Fruit fly (Drosophila melanogaster) whole organism, embryonic: ENCODE measurements around the gene roq.

ENCODE experiments used
- CG12659 ChIP-seq: fragments of 200-800 bp; sonication (Bioruptor generic); optimal IDR thresholded peaks from 3 replicates; lab custom pipeline; 2017; ENCODE audit warnings: mild to moderate bottlenecking, missing biosample characterization, missing genetic modification reagents, missing genetic modification characterization
- CG15601 ChIP-seq: fragments of 200-800 bp; sonication (Bioruptor generic); optimal IDR thresholded peaks from 3 replicates; lab custom pipeline; 2019; ENCODE audit warnings: missing biosample characterization, mild to moderate bottlenecking, missing genetic modification characterization, moderate library complexity
- CG17802 ChIP-seq: fragments of 200-800 bp; sonication (Bioruptor generic); optimal IDR thresholded peaks from 2 replicates; lab custom pipeline; 2018; ENCODE audit warnings: missing biosample characterization, mild to moderate bottlenecking, missing genetic modification characterization, moderate library complexity
- CG18476 ChIP-seq: fragments of 200-800 bp; sonication (Bioruptor generic); optimal IDR thresholded peaks from 2 replicates; lab custom pipeline; 2016; ENCODE audit warnings: missing biosample characterization, mild to moderate bottlenecking, missing genetic modification characterization
- CG2712 ChIP-seq: fragments of 200-800 bp; optimal IDR thresholded peaks from 3 replicates; lab custom pipeline; 2019; ENCODE audit warnings: missing biosample characterization, mild to moderate bottlenecking, missing genetic modification characterization, moderate library complexity
- CG31388 ChIP-seq: fragments of 200-800 bp; sonication (Bioruptor generic); optimal IDR thresholded peaks from 2 replicates; lab custom pipeline; 2016; ENCODE audit warnings: missing biosample characterization, missing genetic modification characterization
- CG32767 ChIP-seq: fragments of 200-800 bp; sonication (Bioruptor generic); IDR thresholded peaks from 2 replicates; pipeline ENCODE4 v1.3.6; 2022; ENCODE audit warnings: missing biosample characterization, missing genetic modification characterization
- CG34224 ChIP-seq: fragments of 200-800 bp; sonication (Bioruptor generic); IDR thresholded peaks from 3 replicates; pipeline ENCODE4 v1.3.6; 2022; ENCODE audit warnings: missing biosample characterization, missing genetic modification characterization; ENCODE audit not compliant: partially characterized antibody
- CG3847 ChIP-seq: fragments of 200-800 bp; sonication (Bioruptor generic); IDR thresholded peaks from 2 replicates; pipeline ENCODE4 v1.3.6; 2022; ENCODE audit warnings: missing biosample characterization, missing genetic modification characterization
- CG4282 ChIP-seq: fragments of 200-800 bp; sonication (Bioruptor generic); optimal IDR thresholded peaks from 2 replicates; lab custom pipeline; 2016; ENCODE audit warnings: missing biosample characterization, missing genetic modification characterization
- CG4360 ChIP-seq: fragments of 200-800 bp; sonication (Bioruptor generic); IDR thresholded peaks from 2 replicates; pipeline ENCODE4 v1.3.6; 2022; ENCODE audit warnings: missing biosample characterization, missing genetic modification characterization
- CG43689 ChIP-seq: fragments of 200-800 bp; sonication (Bioruptor generic); IDR thresholded peaks from 2 replicates; pipeline ENCODE4 v1.3.6; 2022; ENCODE audit warnings: missing biosample characterization, missing genetic modification characterization
- CG5953 ChIP-seq: fragments of 200-800 bp; sonication (Bioruptor generic); IDR thresholded peaks from 2 replicates; pipeline ENCODE4 v1.3.6; 2022; ENCODE audit warnings: missing biosample characterization, missing genetic modification characterization
- CG6683 ChIP-seq: fragments of 200-800 bp; sonication (Bioruptor generic); optimal IDR thresholded peaks from 2 replicates; lab custom pipeline; 2017; ENCODE audit warnings: missing biosample characterization, mild to moderate bottlenecking, missing genetic modification characterization, missing genetic modification reagents
- CG6765 ChIP-seq: fragments of 200-800 bp; sonication (Bioruptor generic); optimal IDR thresholded peaks from 3 replicates; lab custom pipeline; 2017; ENCODE audit warnings: missing biosample characterization, mild to moderate bottlenecking, missing genetic modification characterization
- CG7745 ChIP-seq: fragments of 200-800 bp; sonication (Bioruptor generic); optimal IDR thresholded peaks from 2 replicates; lab custom pipeline; 2018; ENCODE audit warnings: missing biosample characterization, mild to moderate bottlenecking, missing genetic modification characterization, moderate library complexity
- CG8089 ChIP-seq: fragments of 200-800 bp; sonication (Bioruptor generic); optimal IDR thresholded peaks from 3 replicates; lab custom pipeline; 2016; ENCODE audit warnings: missing biosample characterization, missing genetic modification characterization
- CG8924 ChIP-seq: fragments of 200-800 bp; optimal IDR thresholded peaks from 3 replicates; lab custom pipeline; 2019; ENCODE audit warnings: missing biosample characterization, mild to moderate bottlenecking, missing genetic modification characterization, moderate library complexity
- CG9437 ChIP-seq: fragments of 200-800 bp; sonication (Bioruptor generic); optimal IDR thresholded peaks from 2 replicates; lab custom pipeline; 2018; ENCODE audit warnings: missing biosample characterization, mild to moderate bottlenecking, missing genetic modification characterization
- CoRest ChIP-seq: fragments of 200-800 bp; sonication (Bioruptor generic); optimal IDR thresholded peaks from 3 replicates; lab custom pipeline; 2018; ENCODE audit warnings: missing biosample characterization, mild to moderate bottlenecking, missing genetic modification characterization, moderate library complexity
- Dref ChIP-seq: fragments of 200-800 bp; sonication (Bioruptor generic); IDR thresholded peaks from 2 replicates; pipeline ENCODE4 v1.3.6; 2022; ENCODE audit warnings: missing biosample characterization, missing genetic modification characterization
- Eip74EF ChIP-seq, 2 experiments: fragments of 200-800 bp in 1 of 2; fragments of >200 bp in 1 of 2; sonication (Bioruptor generic) in 1 of 2; optimal IDR thresholded peaks; 2 replicates each; lab custom pipeline; 2017 to 2019; ENCODE audit warnings: missing biosample characterization in 2 of 2, missing genetic modification characterization in 2 of 2, mild to moderate bottlenecking in 1 of 2, moderate library complexity in 1 of 2
- Elba2 ChIP-seq: fragments of 200-800 bp; sonication (Bioruptor generic); optimal IDR thresholded peaks from 3 replicates; lab custom pipeline; 2016; ENCODE audit warnings: missing biosample characterization, missing genetic modification characterization
- Kr ChIP-seq: fragments of 200-800 bp; sonication (Bioruptor generic); optimal IDR thresholded peaks from 2 replicates; lab custom pipeline; 2017; ENCODE audit warnings: missing biosample characterization, mild to moderate bottlenecking, missing genetic modification characterization
- Nf-YB ChIP-seq: fragments of 200-800 bp; sonication (Bioruptor generic); optimal IDR thresholded peaks from 3 replicates; lab custom pipeline; 2019; ENCODE audit warnings: missing biosample characterization, mild to moderate bottlenecking, missing genetic modification characterization, moderate library complexity
- Nf-YC ChIP-seq: fragments of 200-800 bp; optimal IDR thresholded peaks from 3 replicates; lab custom pipeline; 2019; ENCODE audit warnings: missing biosample characterization, mild to moderate bottlenecking, missing genetic modification characterization, moderate library complexity
- NfI ChIP-seq: fragments of 200-800 bp; sonication (Bioruptor generic); optimal IDR thresholded peaks from 3 replicates; lab custom pipeline; 2018; ENCODE audit warnings: missing biosample characterization, mild to moderate bottlenecking, missing genetic modification characterization, moderate library complexity
- Side ChIP-seq: fragments of 200-800 bp; sonication (Bioruptor generic); optimal IDR thresholded peaks from 2 replicates; lab custom pipeline; 2016; ENCODE audit warnings: missing biosample characterization, missing genetic modification characterization
- Sry-δ ChIP-seq: fragments of 200-800 bp; sonication (Bioruptor generic); optimal IDR thresholded peaks from 2 replicates; lab custom pipeline; 2016; ENCODE audit warnings: missing biosample characterization, missing genetic modification characterization
- YL-1 ChIP-seq: fragments of 200-800 bp; sonication (Bioruptor generic); optimal IDR thresholded peaks from 3 replicates; lab custom pipeline; 2017; ENCODE audit warnings: missing biosample characterization, mild to moderate bottlenecking, missing genetic modification characterization
- ato ChIP-seq: fragments of 200-800 bp; sonication (Bioruptor generic); IDR thresholded peaks from 2 replicates; pipeline ENCODE4 v1.3.6; 2022; ENCODE audit warnings: missing biosample characterization, missing genetic modification characterization; ENCODE audit not compliant: partially characterized antibody
- bsh ChIP-seq, 2 experiments: fragments of 200-800 bp; sonication (Bioruptor generic); optimal IDR thresholded peaks; 2 replicates each; lab custom pipeline; 2017 to 2018; ENCODE audit warnings: mild to moderate bottlenecking in 2 of 2, missing biosample characterization in 2 of 2, missing genetic modification characterization in 2 of 2, moderate library complexity in 1 of 2
- fd102C ChIP-seq: fragments of 200-800 bp; sonication (Bioruptor generic); optimal IDR thresholded peaks from 2 replicates; lab custom pipeline; 2018; ENCODE audit warnings: missing biosample characterization, mild to moderate bottlenecking, missing genetic modification characterization, moderate library complexity
- insv ChIP-seq, 2 experiments: fragments of 200-800 bp; sonication (Bioruptor generic); optimal IDR thresholded peaks; 3 replicates each; lab custom pipeline; 2016 to 2018; ENCODE audit warnings: missing biosample characterization in 2 of 2, missing genetic modification characterization in 2 of 2
- mirr ChIP-seq: fragments of 200-800 bp; sonication (Bioruptor generic); optimal IDR thresholded peaks from 3 replicates; lab custom pipeline; 2018; ENCODE audit warnings: missing biosample characterization, mild to moderate bottlenecking, missing genetic modification characterization
- nerfin-1 ChIP-seq: fragments of 200-800 bp; sonication (Bioruptor generic); optimal IDR thresholded peaks from 3 replicates; lab custom pipeline; 2019; ENCODE audit warnings: missing biosample characterization, mild to moderate bottlenecking, missing genetic modification characterization, moderate library complexity
- nmo ChIP-seq: fragments of 200-800 bp; sonication (Bioruptor generic); optimal IDR thresholded peaks from 2 replicates; lab custom pipeline; 2018; ENCODE audit warnings: missing biosample characterization, mild to moderate bottlenecking, missing genetic modification characterization, moderate library complexity
- pfk ChIP-seq: fragments of 200-800 bp; sonication (Bioruptor generic); optimal IDR thresholded peaks from 2 replicates; lab custom pipeline; 2018; ENCODE audit warnings: missing biosample characterization, mild to moderate bottlenecking, missing genetic modification characterization, moderate library complexity
- pum ChIP-seq: fragments of 200-800 bp; sonication (Bioruptor generic); optimal IDR thresholded peaks from 2 replicates; lab custom pipeline; 2016; ENCODE audit warnings: missing biosample characterization, missing genetic modification characterization
- rib ChIP-seq: fragments of 200-800 bp; sonication (Bioruptor generic); IDR thresholded peaks from 2 replicates; pipeline ENCODE4 v1.3.6; 2022; ENCODE audit warnings: missing biosample characterization, missing genetic modification characterization
- schlank ChIP-seq: fragments of 200-800 bp; sonication (Bioruptor generic); optimal IDR thresholded peaks from 2 replicates; lab custom pipeline; 2018; ENCODE audit warnings: missing biosample characterization, mild to moderate bottlenecking, missing genetic modification characterization
- scrt ChIP-seq: fragments of 200-800 bp; sonication (Bioruptor generic); optimal IDR thresholded peaks from 2 replicates; lab custom pipeline; 2018; ENCODE audit warnings: missing biosample characterization, mild to moderate bottlenecking, missing genetic modification characterization, moderate library complexity
- sd ChIP-seq: fragments of 200-800 bp; sonication (Bioruptor generic); optimal IDR thresholded peaks from 3 replicates; lab custom pipeline; 2018; ENCODE audit warnings: missing biosample characterization, mild to moderate bottlenecking, missing genetic modification characterization, moderate library complexity
- shn ChIP-seq: fragments of 200-800 bp; sonication (Bioruptor generic); optimal IDR thresholded peaks from 3 replicates; lab custom pipeline; 2016; ENCODE audit warnings: missing biosample characterization, missing genetic modification characterization
- tll ChIP-seq, 2 experiments: fragments of 200-800 bp in 1 of 2; fragments of >200 bp in 1 of 2; sonication (Bioruptor generic) in 1 of 2; optimal IDR thresholded peaks; 2 replicates each; lab custom pipeline; 2017 to 2019; ENCODE audit warnings: missing biosample characterization in 2 of 2, missing genetic modification characterization in 2 of 2, mild to moderate bottlenecking in 1 of 2, moderate library complexity in 1 of 2
- tna ChIP-seq: fragments of 200-800 bp; sonication (Bioruptor generic); IDR thresholded peaks from 2 replicates; pipeline ENCODE4 v1.3.6; 2022; ENCODE audit warnings: missing biosample characterization, missing genetic modification characterization; ENCODE audit not compliant: partially characterized antibody
- trem ChIP-seq: fragments of 200-800 bp; optimal IDR thresholded peaks from 3 replicates; lab custom pipeline; 2019; ENCODE audit warnings: missing biosample characterization, mild to moderate bottlenecking, missing genetic modification characterization, moderate library complexity
- unpg ChIP-seq: fragments of 200-800 bp; sonication (Bioruptor generic); optimal IDR thresholded peaks from 3 replicates; lab custom pipeline; 2018; ENCODE audit warnings: missing biosample characterization, mild to moderate bottlenecking, missing genetic modification characterization, moderate library complexity
- wdn ChIP-seq: fragments of 200-800 bp; sonication (Bioruptor generic); IDR thresholded peaks from 2 replicates; pipeline ENCODE4 v1.3.6; 2022; ENCODE audit warnings: missing biosample characterization, missing genetic modification characterization

Gene roq

dm6 chr3L:16411566-16411965 lies 33.2 kb upstream of the roq start, which contains the start of gene fax (continued):
- no peak for TF ChIP-seq rib (GFP tag; lab: Robert Waterston, UW)
- TF ChIP-seq CG5953 = no peak
- TF ChIP-seq CG8924 (tag; lab: Kevin White, UChicago) = peak; percentile 54
- TF ChIP-seq CG31388 (GFP tag; lab: Kevin White, UChicago) = no peak
- TF ChIP-seq NfI = peak; percentile 2
- TF ChIP-seq CG34224 = peak; percentile 61
- peak; percentile 14 for TF ChIP-seq CG4282 (GFP tag; lab: Kevin White, UChicago)
- TF ChIP-seq Dref (GFP tag; lab: Robert Waterston, UW) = peak; percentile 19; the same call in 1 of the 2 replicates
- TF ChIP-seq CG43689 = no peak
- TF ChIP-seq Eip74EF (GFP tag; optimal IDR thresholded peaks at IDR 0.05; lab: Kevin White, UChicago) = peak in 1 of 2 experiments; percentile 27
- no peak for TF ChIP-seq pum (GFP tag; lab: Kevin White, UChicago)
- peak; percentile 58 for TF ChIP-seq Nf-YC
- peak; percentile 11 for TF ChIP-seq Side (GFP tag; lab: Kevin White, UChicago)
- no peak for TF ChIP-seq mirr (GFP tag; lab: Kevin White, UChicago)
- TF ChIP-seq CG2712 (tag; lab: Kevin White, UChicago) = peak; percentile 65
- TF ChIP-seq fd102C (GFP tag; lab: Kevin White, UChicago) = peak; percentile 25
- TF ChIP-seq CG4360 (GFP tag; lab: Robert Waterston, UW) = peak; percentile 16; the same call in 1 of the 2 replicates
- TF ChIP-seq CG15601 (tag; lab: Kevin White, UChicago) = peak; percentile 30
- TF ChIP-seq shn (GFP tag; lab: Kevin White, UChicago) = no peak
- TF ChIP-seq nerfin-1 = peak; percentile 45
- TF ChIP-seq CG7745 (tag; lab: Kevin White, UChicago) = peak; percentile 29
- TF ChIP-seq CG17802 (tag; lab: Kevin White, UChicago) = no peak
- peak; percentile 55 for TF ChIP-seq scrt (GFP tag; lab: Kevin White, UChicago)
- peak; percentile 30 for TF ChIP-seq CoRest (tag; lab: Kevin White, UChicago)
- peak; percentile 12 for TF ChIP-seq pfk (GFP tag; lab: Kevin White, UChicago)
- TF ChIP-seq Elba2 (GFP tag; lab: Kevin White, UChicago) = peak; percentile 10
- peak in 1 of 2 experiments; percentile 53 for TF ChIP-seq insv (GFP tag; optimal IDR thresholded peaks at IDR 0.05; lab: Kevin White, UChicago)
- TF ChIP-seq Sry-δ (GFP tag; lab: Kevin White, UChicago) = peak; percentile 17
- TF ChIP-seq tna (GFP tag; lab: Robert Waterston, UW) = peak; percentile 46
- peak; percentile 33 for TF ChIP-seq nmo (GFP tag; lab: Kevin White, UChicago)
- TF ChIP-seq sd = peak; percentile 23
- TF ChIP-seq CG12659 (GFP tag; lab: Kevin White, UChicago) = peak; percentile 69
- peak in 1 of 2 experiments; percentile 66 for TF ChIP-seq bsh (GFP tag; optimal IDR thresholded peaks at IDR 0.05; lab: Kevin White, UChicago)
- no peak for TF ChIP-seq CG9437 (GFP tag; lab: Kevin White, UChicago)
- TF ChIP-seq ato (GFP tag; lab: Robert Waterston, UW) = peak; percentile 38; the same call in 1 of the 2 replicates
- TF ChIP-seq Nf-YB = peak; percentile 39
- TF ChIP-seq CG8089 (GFP tag; lab: Kevin White, UChicago) = no peak
- TF ChIP-seq wdn = no peak
- peak in 1 of 2 experiments; percentile 21 for TF ChIP-seq tll (GFP tag; optimal IDR thresholded peaks at IDR 0.05; lab: Kevin White, UChicago)
- no peak for TF ChIP-seq schlank (tag; lab: Kevin White, UChicago)
- peak; percentile 52 for TF ChIP-seq trem (tag; lab: Kevin White, UChicago)
- TF ChIP-seq CG6683 (GFP tag; lab: Kevin White, UChicago) = no peak
- TF ChIP-seq unpg (GFP tag; lab: Kevin White, UChicago) = peak; percentile 16
- peak; percentile 44; the same call in 1 of the 2 replicates for TF ChIP-seq CG32767
- TF ChIP-seq Kr (GFP tag; lab: Kevin White, UChicago) = peak; percentile 70
- no peak for TF ChIP-seq CG18476 (GFP tag; lab: Kevin White, UChicago)
- TF ChIP-seq YL-1 (GFP tag; lab: Kevin White, UChicago) = peak; percentile 28
- no peak for TF ChIP-seq CG3847
- peak; percentile 30 for TF ChIP-seq CG6765 (GFP tag; lab: Kevin White, UChicago)
